Worm (Caenorhabditis elegans) whole organism, L4 larva: Measurements from ENCODE around the gene F49C12.7.

Experiments
- D1046.2 ChIP-seq: fragments of 200-800 bp; sonication (Bioruptor generic); IDR thresholded peaks from 2 replicates; pipeline ENCODE4 v1.3.6; 2022; ENCODE audit warnings: missing genetic modification characterization, missing compliant biosample characterization
- F49E8.2 ChIP-seq: sonication (generic microtip); optimal IDR thresholded peaks from 2 replicates; lab custom pipeline; 2016; ENCODE audit warnings: missing compliant biosample characterization, mild to moderate bottlenecking, missing genetic modification characterization, borderline replicate concordance
- lin-39 ChIP-seq: fragments of 150-350 bp; optimal IDR thresholded peaks from 2 replicates; lab custom pipeline; 2014; ENCODE audit warnings: missing biosample characterization, missing genetic modification reagents, missing genetic modification characterization
- lsy-2 ChIP-seq, 2 experiments: fragments of 150-350 bp in 1 of 2; sonication (generic microtip) in 1 of 2; optimal IDR thresholded peaks; 2 replicates each; lab custom pipeline; 2014 to 2017; ENCODE audit warnings: missing biosample characterization in 2 of 2, missing genetic modification characterization in 2 of 2
- saeg-2 ChIP-seq: fragments of 200-800 bp; sonication (Bioruptor generic); IDR thresholded peaks from 2 replicates; pipeline ENCODE4 v1.3.6; 2022; ENCODE audit warnings: missing genetic modification reagents, missing genetic modification characterization, missing compliant biosample characterization
- skn-1 ChIP-seq: fragments of 150-350 bp; optimal IDR thresholded peaks from 2 replicates; lab custom pipeline; 2014; ENCODE audit warnings: missing biosample characterization, missing genetic modification characterization
- unc-39 ChIP-seq: sonication (generic microtip); optimal IDR thresholded peaks from 2 replicates; lab custom pipeline; 2017; ENCODE audit warnings: missing biosample characterization, missing genetic modification characterization

DNA sequence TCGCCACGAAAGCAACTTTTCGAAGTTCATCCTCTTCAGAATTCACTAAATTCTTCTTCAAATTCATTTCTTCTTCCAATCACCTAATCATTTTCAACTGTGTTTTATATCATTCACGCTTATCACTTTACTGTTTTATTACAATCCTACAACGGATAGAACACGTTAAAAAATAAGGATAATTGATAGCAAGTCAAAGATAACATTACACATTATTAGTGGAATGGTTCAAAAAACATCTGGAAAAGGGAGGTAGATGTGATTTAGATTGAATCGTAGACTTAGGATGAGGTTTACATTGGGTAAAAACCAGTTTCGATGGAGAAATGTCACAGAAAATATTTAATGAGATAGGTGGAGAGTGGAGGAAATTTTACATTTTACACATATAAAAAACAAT is 51.0 kb downstream of the F49C12.7 start, which contains the start of gene col-120:
- TF ChIP-seq F49E8.2 (tag; lab: Kevin White, UChicago) (no peak), lin-39 (tag; lab: Kevin White, UChicago) (no peak), saeg-2 (GFP tag; lab: Robert Waterston, UW) (no peak), unc-39 (tag; lab: Kevin White, UChicago) (no peak), D1046.2 (GFP tag; lab: Robert Waterston, UW) (no peak), skn-1 (tag; lab: Kevin White, UChicago) (no peak), lsy-2 (tag; optimal IDR thresholded peaks at IDR 0.05; lab: Kevin White, UChicago) (no peak)
